Fruit fly (Drosophila melanogaster) whole organism: ENCODE measurements around the gene CG6938.

Experiments used
- EcR ChIP-seq, 2 experiments: fragments of >200 bp; optimal IDR thresholded peaks; 2 replicates each; lab custom pipeline; 2017; ENCODE audit warnings: missing biosample characterization in 2 of 2, missing genetic modification characterization in 2 of 2, missing genetic modification reagents in 2 of 2
- pan ChIP-seq: fragments of >200 bp; optimal IDR thresholded peaks from 2 replicates; lab custom pipeline; 2017
- usp ChIP-seq: fragments of >200 bp; optimal IDR thresholded peaks from 2 replicates; lab custom pipeline; 2017; ENCODE audit warnings: missing biosample characterization, missing genetic modification characterization, mixed read lengths

dm6 chr3L:12036658-12037057 lies 52.0 kb downstream of the CG6938 start:
- TF ChIP-seq EcR (GFP tag; optimal IDR thresholded peaks at IDR 0.05; lab: Kevin White, UChicago) = no peak
- no peak for TF ChIP-seq pan
- no peak for TF ChIP-seq usp (GFP tag; lab: Kevin White, UChicago)
